Worm (Caenorhabditis elegans): ENCODE measurements around the gene C06A1.3.

Gene C06A1.3

DNA sequence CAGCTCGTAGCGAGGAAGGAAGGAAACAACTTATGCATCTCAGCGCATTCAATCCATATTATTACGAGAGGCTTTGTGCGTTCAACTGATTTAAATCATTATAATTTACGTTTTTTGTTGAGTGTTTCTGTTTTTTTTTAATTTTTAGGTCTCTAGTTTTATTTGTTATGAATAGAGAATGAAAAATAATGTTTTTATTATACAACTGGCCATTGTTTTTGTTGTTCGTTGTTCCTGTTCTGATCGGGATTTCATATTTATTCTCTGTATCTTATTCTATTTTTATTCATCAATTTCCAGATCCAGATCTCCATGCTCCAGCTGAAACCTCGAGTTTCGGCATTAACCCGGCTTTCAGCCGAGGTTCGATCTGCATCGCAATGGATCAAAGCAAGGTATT, 10.3 kb downstream of the C06A1.3 start, which contains the start of gene mrps-22:
Gene mrps-22, plus strand, starts transcription at position 301 of the 400 bp plus-strand sequence.
- TF ChIP-seq pag-3 (tag; optimal IDR thresholded peaks at IDR 0.05; ENCODE audit: borderline replicate concordance, insufficient read depth): no peak
- no peak for TF ChIP-seq dsc-1 (tag; optimal IDR thresholded peaks at IDR 0.05)
- TF ChIP-seq mep-1 (tag; optimal IDR thresholded peaks at IDR 0.05): no peak
- TF ChIP-seq aly-2 (tag; optimal IDR thresholded peaks at IDR 0.05): no peak
- TF ChIP-seq egl-13 (tag; optimal IDR thresholded peaks at IDR 0.05): no peak
- TF ChIP-seq hlh-17 (GFP tag; optimal IDR thresholded peaks at IDR 0.05; ENCODE audit: borderline replicate concordance): no peak
- no peak for TF ChIP-seq nhr-12 (tag; optimal IDR thresholded peaks at IDR 0.05)
- TF ChIP-seq fkh-4 (tag; optimal IDR thresholded peaks at IDR 0.05; ENCODE audit: borderline replicate concordance): no peak
- no peak for TF ChIP-seq sup-37 (GFP tag; optimal IDR thresholded peaks at IDR 0.05)
- no peak for TF ChIP-seq unc-30 (tag; optimal IDR thresholded peaks at IDR 0.05)
- TF ChIP-seq nhr-237 (tag; optimal IDR thresholded peaks at IDR 0.05): no peak
- no peak for TF ChIP-seq nhr-84 (tag; optimal IDR thresholded peaks at IDR 0.05)
- TF ChIP-seq nhr-90 (tag; optimal IDR thresholded peaks at IDR 0.05; ENCODE audit: poor library complexity): no peak
- no peak for TF ChIP-seq ceh-82 (tag; optimal IDR thresholded peaks at IDR 0.05)
- no peak for TF ChIP-seq C04F5.9 (tag; optimal IDR thresholded peaks at IDR 0.05)
- TF ChIP-seq hpl-2 (GFP tag; optimal IDR thresholded peaks at IDR 0.05): no peak
- no peak for TF ChIP-seq fos-1 (tag; optimal IDR thresholded peaks at IDR 0.05)

DNA sequence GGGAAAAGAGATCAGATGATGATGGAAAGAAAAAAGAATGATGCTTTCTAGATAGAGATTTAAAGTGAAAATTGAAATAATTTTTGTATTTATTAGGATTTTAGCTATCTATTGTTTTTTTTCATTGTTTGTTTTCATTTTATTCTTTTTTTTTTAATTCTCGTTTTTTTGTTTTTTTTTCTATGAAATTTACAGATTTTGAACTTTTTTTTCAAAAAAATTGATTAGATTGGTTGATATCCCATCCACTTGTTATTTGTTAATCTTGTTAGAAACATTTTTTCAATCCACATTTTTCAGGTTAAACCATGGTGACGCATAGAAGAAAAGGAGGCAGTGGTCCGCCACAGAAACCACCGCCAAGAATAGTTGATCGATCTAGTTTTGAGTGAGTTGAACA, 12.0 kb downstream of the C06A1.3 start, which contains the start of gene algn-9:
Gene algn-9, plus strand, starts transcription at position 301 of the 400 bp plus-strand sequence.
- no peak for TF ChIP-seq zag-1 (tag; optimal IDR thresholded peaks at IDR 0.05)
- TF ChIP-seq nhr-85 (tag): no peak
- TF ChIP-seq nhr-237 (tag; optimal IDR thresholded peaks at IDR 0.05): no peak

DNA sequence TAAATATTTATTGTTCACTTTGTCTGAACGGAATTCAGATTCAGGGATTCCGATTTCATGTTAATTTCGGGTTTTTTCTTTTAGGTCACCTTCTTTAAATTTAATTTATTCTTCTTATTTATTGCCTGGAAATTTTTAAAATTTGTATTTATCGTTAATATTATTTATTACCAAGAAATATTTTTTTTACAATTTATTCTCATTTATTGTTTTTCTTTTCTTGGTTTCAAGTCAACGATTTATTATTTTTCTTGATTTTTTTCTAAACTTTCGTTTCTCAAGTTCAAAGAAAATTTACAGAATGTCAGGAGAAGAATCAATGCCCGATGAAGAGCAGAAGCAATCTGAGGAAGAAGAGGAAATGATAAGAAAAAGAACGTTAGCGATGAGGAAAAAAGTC, 15.7 kb downstream of the C06A1.3 start, which contains the start of gene crn-3:
Gene crn-3, plus strand, starts transcription at position 301 of the 400 bp plus-strand sequence.
- TF ChIP-seq nhr-28 (tag; optimal IDR thresholded peaks at IDR 0.05) (no peak), mab-9 (GFP tag; IDR thresholded peaks at IDR 0.05) (no peak), efl-3 (GFP tag; optimal IDR thresholded peaks at IDR 0.05) (no peak), dsc-1 (tag; optimal IDR thresholded peaks at IDR 0.05) (no peak), hpl-2 (GFP tag; optimal IDR thresholded peaks at IDR 0.05) (no peak), nhr-11 (tag; optimal IDR thresholded peaks at IDR 0.05) (no peak), lin-35 (GFP tag; optimal IDR thresholded peaks at IDR 0.05) (no peak), vab-15 (tag; optimal IDR thresholded peaks at IDR 0.05) (no peak), C04F5.9 (tag; optimal IDR thresholded peaks at IDR 0.05) (no peak), tlp-1 (tag; optimal IDR thresholded peaks at IDR 0.05) (no peak), lir-3 (tag; optimal IDR thresholded peaks at IDR 0.05; ENCODE audit: poor library complexity) (no peak), alr-1 (tag; optimal IDR thresholded peaks at IDR 0.05; ENCODE audit: borderline replicate concordance) (no peak)

ce11 chrII:10592452-10592851, 20.4 kb downstream of the C06A1.3 start, which contains the start of gene crn-5:
crn-5 (plus strand) TSS chrII:10592752.
- no peak for TF ChIP-seq alr-1 (tag; optimal IDR thresholded peaks at IDR 0.05; ENCODE audit: borderline replicate concordance)
- TF ChIP-seq blmp-1 (tag; optimal IDR thresholded peaks at IDR 0.05): no peak
- no peak for TF ChIP-seq ama-1 (optimal IDR thresholded peaks at IDR 0.05)
- TF ChIP-seq egl-27 (tag; optimal IDR thresholded peaks at IDR 0.05): no peak

DNA sequence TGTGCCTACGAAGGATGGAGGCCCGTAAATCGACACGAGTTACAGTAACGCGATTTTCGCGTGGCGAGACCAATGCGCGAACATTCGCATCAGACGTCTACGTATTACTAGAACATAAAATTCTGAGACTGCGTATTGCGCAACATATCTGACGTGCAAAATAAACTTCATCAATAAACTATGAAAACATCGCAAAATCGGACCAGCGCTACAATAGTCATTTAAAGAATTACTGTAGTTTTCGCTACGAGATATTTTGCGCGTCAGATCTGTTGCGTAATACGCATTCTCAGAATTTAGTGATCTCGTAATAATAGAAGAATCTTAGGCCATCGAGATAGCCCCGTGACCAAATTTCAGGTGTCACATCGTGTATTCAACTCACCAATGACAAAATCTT, 22.2 kb downstream of the C06A1.3 start:
- no peak for TF ChIP-seq ztf-4 (tag; optimal IDR thresholded peaks at IDR 0.05)
- TF ChIP-seq fkh-4 (tag; optimal IDR thresholded peaks at IDR 0.05; ENCODE audit: borderline replicate concordance): no peak
- no peak for TF ChIP-seq irx-1 (tag; optimal IDR thresholded peaks at IDR 0.05)
- TF ChIP-seq snpc-4 (tag; optimal IDR thresholded peaks at IDR 0.05): no peak
- no peak for TF ChIP-seq ceh-63 (GFP tag; optimal IDR thresholded peaks at IDR 0.05)
- no peak for TF ChIP-seq ama-1 (optimal IDR thresholded peaks at IDR 0.05)
- no peak for TF ChIP-seq nhr-90 (tag; optimal IDR thresholded peaks at IDR 0.05; ENCODE audit: poor library complexity)
- no peak for TF ChIP-seq lsy-2 (tag; optimal IDR thresholded peaks at IDR 0.05)
- TF ChIP-seq egl-27 (tag; optimal IDR thresholded peaks at IDR 0.05): no peak
- no peak for TF ChIP-seq ceh-90 (tag; optimal IDR thresholded peaks at IDR 0.05)
- no peak for TF ChIP-seq nhr-19 (GFP tag; conservative IDR thresholded peaks at IDR 0.05)
- TF ChIP-seq ceh-88 (GFP tag; IDR thresholded peaks at IDR 0.05): no peak
- TF ChIP-seq aha-1 (tag; optimal IDR thresholded peaks at IDR 0.05): no peak
- TF ChIP-seq snu-23 (GFP tag; optimal IDR thresholded peaks at IDR 0.05): no peak
- no peak for TF ChIP-seq efl-1 (optimal IDR thresholded peaks at IDR 0.05)
- no peak for TF ChIP-seq efl-1 (GFP tag; optimal IDR thresholded peaks at IDR 0.05 in 1 of 2)

Measured in whole organism, L1 larva.